Worm (Caenorhabditis elegans): ENCODE results near the gene C04H4.1.

C04H4.1 gene

DNA sequence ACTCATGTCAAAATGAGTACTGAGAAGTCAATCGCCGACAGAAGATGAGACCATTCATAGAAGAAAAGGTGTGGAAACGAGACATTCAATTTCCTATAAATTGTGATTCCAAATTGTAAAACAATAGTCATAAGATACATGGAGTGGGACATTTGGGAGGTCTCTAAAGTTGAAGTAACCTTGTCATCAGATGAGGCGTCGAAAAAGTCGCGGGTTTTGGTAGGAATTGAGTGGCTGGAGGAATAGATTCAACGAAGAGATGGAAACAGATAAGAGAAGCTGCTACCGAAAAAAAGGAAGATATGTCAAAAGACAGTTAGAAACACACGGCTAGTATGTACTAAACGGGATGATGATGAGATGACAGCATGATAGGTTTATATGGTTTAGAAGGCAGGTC, 28.0 kb upstream of the C04H4.1 start:
- TF ChIP-seq nhr-237 (tag; optimal IDR thresholded peaks at IDR 0.05) = no peak
- no peak for TF ChIP-seq mep-1 (tag; optimal IDR thresholded peaks at IDR 0.05)
- no peak for TF ChIP-seq ham-2 (GFP tag; optimal IDR thresholded peaks at IDR 0.05)
- no peak for TF ChIP-seq M03D4.4 (tag; optimal IDR thresholded peaks at IDR 0.05)
- no peak for TF ChIP-seq zip-8 (tag; optimal IDR thresholded peaks at IDR 0.05)
- TF ChIP-seq unc-62 (GFP tag; optimal IDR thresholded peaks at IDR 0.05) = no peak
- no peak for TF ChIP-seq snpc-4 (tag; optimal IDR thresholded peaks at IDR 0.05)
- no peak for TF ChIP-seq drap-1 (GFP tag; optimal IDR thresholded peaks at IDR 0.05)
- no peak for TF ChIP-seq ztf-11 (tag; optimal IDR thresholded peaks at IDR 0.05)

DNA sequence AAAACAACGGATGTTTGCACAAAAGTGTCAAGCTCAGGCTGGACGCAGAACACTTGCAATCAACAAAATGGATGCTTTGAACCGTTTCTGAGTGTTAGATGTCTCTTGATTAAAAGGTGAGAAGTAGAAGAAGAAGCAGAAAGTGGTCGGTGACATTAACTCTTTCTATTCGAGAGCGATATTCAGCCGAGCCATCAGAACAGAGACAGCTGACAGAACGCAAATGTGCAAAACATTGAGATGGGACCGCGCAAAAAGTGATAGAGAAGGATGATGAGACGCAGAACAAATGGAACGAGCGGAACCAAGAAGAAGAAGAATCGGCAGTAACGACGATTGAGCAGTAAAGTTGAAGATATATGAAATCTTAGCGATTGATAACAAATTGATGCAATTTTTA, 23.0 kb upstream of the C04H4.1 start:
- TF ChIP-seq hlh-1 (tag; optimal IDR thresholded peaks at IDR 0.05) = peak; percentile 97
- TF ChIP-seq unc-120 (tag; optimal IDR thresholded peaks at IDR 0.05; ENCODE audit: poor library complexity, severe bottlenecking) = peak; percentile 23
- TF ChIP-seq elt-3 (tag; optimal IDR thresholded peaks at IDR 0.05) = no peak
- no peak for TF ChIP-seq nhr-76 (tag; optimal IDR thresholded peaks at IDR 0.05)
- TF ChIP-seq mep-1 (tag; optimal IDR thresholded peaks at IDR 0.05) = no peak
- no peak for TF ChIP-seq pha-4 (tag; optimal IDR thresholded peaks at IDR 0.05)
- no peak for TF ChIP-seq tbx-8 (GFP tag; optimal IDR thresholded peaks at IDR 0.05)
- peak; percentile 7 for TF ChIP-seq unc-62 (GFP tag; optimal IDR thresholded peaks at IDR 0.05)

DNA sequence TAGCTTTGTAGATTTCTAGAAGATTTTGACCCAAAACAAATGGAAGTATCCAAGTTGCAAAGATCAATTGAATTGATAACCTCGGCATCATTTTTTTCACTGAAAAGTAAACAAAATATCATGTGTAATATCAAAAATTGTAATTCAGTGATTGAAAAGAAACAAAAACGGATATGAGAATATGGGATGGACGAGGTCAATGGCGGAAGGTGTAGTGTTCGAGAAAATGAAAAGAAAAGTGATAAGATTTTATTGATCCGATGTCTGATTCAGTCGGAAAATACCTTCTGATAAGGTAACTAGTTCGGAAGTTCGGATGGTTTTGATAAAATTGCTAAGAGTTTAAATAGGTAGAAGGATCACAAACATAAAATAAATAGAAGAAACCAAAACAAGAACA, 20.6 kb upstream of the C04H4.1 start, which contains the start of gene ZK669.2:
ZK669.2 (minus strand) TSS at position 101 of the 400 bp plus-strand sequence.
- TF ChIP-seq unc-62 (GFP tag; optimal IDR thresholded peaks at IDR 0.05) (no peak), nhr-28 (tag; optimal IDR thresholded peaks at IDR 0.05) (no peak), sptf-1 (tag; optimal IDR thresholded peaks at IDR 0.05) (no peak), elt-3 (tag; optimal IDR thresholded peaks at IDR 0.05) (no peak), nhr-76 (tag; optimal IDR thresholded peaks at IDR 0.05) (no peak), tbx-8 (GFP tag; optimal IDR thresholded peaks at IDR 0.05) (no peak), mls-2 (tag; optimal IDR thresholded peaks at IDR 0.05) (no peak), ces-1 (GFP tag; optimal IDR thresholded peaks at IDR 0.05) (no peak), zip-8 (tag; optimal IDR thresholded peaks at IDR 0.05) (no peak), sem-2 (GFP tag; optimal IDR thresholded peaks at IDR 0.05) (no peak), bed-3 (GFP tag; optimal IDR thresholded peaks at IDR 0.05) (no peak), hlh-1 (tag; optimal IDR thresholded peaks at IDR 0.05) (no peak)

DNA sequence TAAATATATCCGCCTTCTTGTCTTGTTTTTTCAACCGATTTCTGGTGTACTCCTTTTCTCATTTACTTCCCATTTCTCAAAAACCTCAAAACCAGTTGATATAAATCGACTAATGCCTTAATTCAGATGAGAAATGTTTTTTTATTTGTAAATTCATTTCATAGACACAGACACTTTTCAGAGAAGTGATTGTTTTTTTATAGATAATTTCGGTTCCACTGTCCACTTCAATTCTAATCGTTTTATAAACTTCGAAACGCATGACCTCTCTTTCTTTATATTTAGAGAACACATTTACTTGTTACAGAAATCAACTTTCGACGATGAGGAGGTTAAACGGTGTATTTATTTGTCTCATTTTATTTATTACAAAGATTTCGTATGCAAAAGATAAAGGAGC, 17.8 kb upstream of the C04H4.1 start, which contains the start of gene ZK669.3:
ZK669.3 (plus strand) TSS at position 301 of the 400 bp plus-strand sequence.
- TF ChIP-seq lsy-2 (tag; optimal IDR thresholded peaks at IDR 0.05) (no peak), lin-13 (tag; optimal IDR thresholded peaks at IDR 0.05) (no peak), hlh-1 (tag; optimal IDR thresholded peaks at IDR 0.05) (no peak), nhr-12 (tag; optimal IDR thresholded peaks at IDR 0.05) (no peak), unc-62 (GFP tag; optimal IDR thresholded peaks at IDR 0.05) (no peak), drap-1 (GFP tag; optimal IDR thresholded peaks at IDR 0.05) (no peak), ceh-83 (GFP tag; optimal IDR thresholded peaks at IDR 0.05) (no peak), cnd-1 (tag; optimal IDR thresholded peaks at IDR 0.05) (no peak), snpc-4 (tag; optimal IDR thresholded peaks at IDR 0.05) (no peak), M03D4.4 (tag; optimal IDR thresholded peaks at IDR 0.05) (no peak), ztf-11 (tag; optimal IDR thresholded peaks at IDR 0.05) (no peak), blmp-1 (tag; optimal IDR thresholded peaks at IDR 0.05) (no peak), mep-1 (tag; optimal IDR thresholded peaks at IDR 0.05) (no peak), ceh-43 (GFP tag; optimal IDR thresholded peaks at IDR 0.05) (no peak), elt-1 (tag; optimal IDR thresholded peaks at IDR 0.05; ENCODE audit: borderline replicate concordance, insufficient read depth) (no peak), elt-3 (tag; optimal IDR thresholded peaks at IDR 0.05) (no peak), lin-32 (GFP tag; optimal IDR thresholded peaks at IDR 0.05) (no peak), pha-4 (tag; optimal IDR thresholded peaks at IDR 0.05) (no peak), sem-2 (GFP tag; optimal IDR thresholded peaks at IDR 0.05) (no peak)

DNA sequence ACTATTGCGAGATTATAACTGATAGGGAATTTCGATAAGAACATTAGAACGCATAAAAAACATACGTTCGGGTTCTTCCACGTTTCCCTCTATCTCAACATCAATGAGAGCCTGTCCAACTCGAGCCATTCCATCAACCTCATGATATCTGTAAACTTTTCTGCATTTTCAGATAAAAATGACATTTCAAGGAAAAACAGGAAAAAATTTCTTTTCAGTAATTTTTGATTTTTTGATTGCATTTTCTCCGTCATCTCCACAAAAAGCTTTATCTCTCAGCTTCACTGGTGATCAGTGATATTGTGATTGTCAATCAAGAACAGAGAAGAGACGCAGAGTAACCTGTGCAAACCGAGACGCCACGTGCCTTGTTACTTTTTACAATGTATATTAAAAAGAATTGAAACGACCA, 14.3 kb upstream of the C04H4.1 start:
- no peak for TF ChIP-seq ztf-11 (tag; optimal IDR thresholded peaks at IDR 0.05)
- no peak for TF ChIP-seq flh-1 (GFP tag; optimal IDR thresholded peaks at IDR 0.05)
- TF ChIP-seq bed-3 (GFP tag; optimal IDR thresholded peaks at IDR 0.05) = no peak
- TF ChIP-seq hlh-1 (tag; optimal IDR thresholded peaks at IDR 0.05) = no peak
- TF ChIP-seq mls-2 (tag; optimal IDR thresholded peaks at IDR 0.05) = no peak
- TF ChIP-seq ham-2 (GFP tag; optimal IDR thresholded peaks at IDR 0.05) = no peak
- no peak for TF ChIP-seq elt-1 (tag; optimal IDR thresholded peaks at IDR 0.05; ENCODE audit: borderline replicate concordance, insufficient read depth)
- TF ChIP-seq lin-13 (tag; optimal IDR thresholded peaks at IDR 0.05) = no peak
- TF ChIP-seq nhr-12 (tag; optimal IDR thresholded peaks at IDR 0.05) = no peak
- TF ChIP-seq nhr-28 (tag; optimal IDR thresholded peaks at IDR 0.05) = no peak
- no peak for TF ChIP-seq sptf-1 (tag; optimal IDR thresholded peaks at IDR 0.05)
